Fruit fly (Drosophila melanogaster) whole organism, embryonic: ENCODE measurements around the gene Gr93a.

Experiments
- Antp ChIP-seq: fragments of 200-800 bp; sonication (Bioruptor generic); optimal IDR thresholded peaks from 3 replicates; lab custom pipeline; 2016; ENCODE audit warnings: missing biosample characterization, missing genetic modification characterization
- Bgb ChIP-seq: fragments of 200-800 bp; sonication (Bioruptor generic); IDR thresholded peaks from 2 replicates; pipeline ENCODE4 v1.3.6; 2022; ENCODE audit warnings: missing biosample characterization, missing genetic modification characterization; ENCODE audit not compliant: partially characterized antibody
- CG11504 ChIP-seq: fragments of 200-800 bp; sonication (Bioruptor generic); optimal IDR thresholded peaks from 3 replicates; lab custom pipeline; 2019; ENCODE audit warnings: missing biosample characterization, mild to moderate bottlenecking, missing genetic modification characterization, moderate library complexity
- CG12659 ChIP-seq: fragments of 200-800 bp; sonication (Bioruptor generic); optimal IDR thresholded peaks from 3 replicates; lab custom pipeline; 2017; ENCODE audit warnings: mild to moderate bottlenecking, missing biosample characterization, missing genetic modification reagents, missing genetic modification characterization
- CG15514 ChIP-seq: fragments of 200-800 bp; sonication (Bioruptor generic); optimal IDR thresholded peaks from 3 replicates; lab custom pipeline; 2017; ENCODE audit warnings: missing biosample characterization, missing genetic modification characterization, mild to moderate bottlenecking, moderate library complexity, missing genetic modification reagents
- CG17829 ChIP-seq: fragments of 200-800 bp; optimal IDR thresholded peaks from 2 replicates; lab custom pipeline; 2019; ENCODE audit warnings: missing biosample characterization, mild to moderate bottlenecking, missing genetic modification characterization, moderate library complexity
- CG18262 ChIP-seq: fragments of 200-800 bp; optimal IDR thresholded peaks from 3 replicates; lab custom pipeline; 2019; ENCODE audit warnings: missing biosample characterization, mild to moderate bottlenecking, missing genetic modification characterization, moderate library complexity
- CG18599 ChIP-seq: fragments of 200-800 bp; sonication (Bioruptor generic); optimal IDR thresholded peaks from 3 replicates; lab custom pipeline; 2017; ENCODE audit warnings: missing biosample characterization, missing genetic modification characterization, mild to moderate bottlenecking, moderate library complexity, missing genetic modification reagents
- CG18619 ChIP-seq: fragments of 200-800 bp; sonication (Bioruptor generic); optimal IDR thresholded peaks from 3 replicates; lab custom pipeline; 2017; ENCODE audit warnings: missing biosample characterization, mild to moderate bottlenecking, missing genetic modification characterization
- CG2712 ChIP-seq: fragments of 200-800 bp; optimal IDR thresholded peaks from 3 replicates; lab custom pipeline; 2019; ENCODE audit warnings: missing biosample characterization, mild to moderate bottlenecking, missing genetic modification characterization, moderate library complexity
- CG2889 ChIP-seq: fragments of 200-800 bp; sonication (Bioruptor generic); IDR thresholded peaks from 3 replicates; pipeline ENCODE4 v1.3.6; 2022; ENCODE audit warnings: missing biosample characterization, missing genetic modification characterization
- CG30020 ChIP-seq: fragments of 200-800 bp; optimal IDR thresholded peaks from 2 replicates; lab custom pipeline; 2019; ENCODE audit warnings: missing biosample characterization, mild to moderate bottlenecking, missing genetic modification characterization, moderate library complexity
- CG31365 ChIP-seq: fragments of 200-800 bp; sonication (Bioruptor generic); optimal IDR thresholded peaks from 2 replicates; lab custom pipeline; 2018; ENCODE audit warnings: missing biosample characterization, mild to moderate bottlenecking, missing genetic modification characterization
- CG32772 ChIP-seq: fragments of 200-800 bp; sonication (Bioruptor generic); IDR thresholded peaks from 2 replicates; pipeline ENCODE4 v1.3.6; 2022; ENCODE audit warnings: missing biosample characterization, missing genetic modification characterization
- CG4328 ChIP-seq: fragments of 200-800 bp; sonication (Bioruptor generic); optimal IDR thresholded peaks from 3 replicates; lab custom pipeline; 2017; ENCODE audit warnings: missing biosample characterization, missing genetic modification reagents, missing genetic modification characterization
- CG6689 ChIP-seq: fragments of 200-800 bp; sonication (Bioruptor generic); IDR thresholded peaks from 2 replicates; pipeline ENCODE4 v1.3.6; 2022; ENCODE audit warnings: missing biosample characterization, missing genetic modification characterization
- CG7372 ChIP-seq: fragments of 200-800 bp; sonication (Bioruptor generic); IDR thresholded peaks from 2 replicates; pipeline ENCODE4 v1.3.6; 2022; ENCODE audit warnings: missing biosample characterization, missing genetic modification characterization
- CG8089 ChIP-seq: fragments of 200-800 bp; sonication (Bioruptor generic); optimal IDR thresholded peaks from 3 replicates; lab custom pipeline; 2016; ENCODE audit warnings: missing biosample characterization, missing genetic modification characterization
- CG9727 ChIP-seq: fragments of 200-800 bp; sonication (Bioruptor generic); optimal IDR thresholded peaks from 3 replicates; lab custom pipeline; 2017; ENCODE audit warnings: missing biosample characterization, mild to moderate bottlenecking, missing genetic modification characterization
- CG9876 ChIP-seq: fragments of 200-800 bp; sonication (Bioruptor generic); optimal IDR thresholded peaks from 2 replicates; lab custom pipeline; 2016; ENCODE audit warnings: missing biosample characterization, missing genetic modification characterization
- CkIIα-i1 ChIP-seq: fragments of 200-800 bp; sonication (Bioruptor generic); IDR thresholded peaks from 2 replicates; pipeline ENCODE4 v1.3.6; 2022; ENCODE audit warnings: missing biosample characterization, missing genetic modification characterization
- Dfd ChIP-seq, 2 experiments: fragments of >200 bp; optimal IDR thresholded peaks; 2 replicates each; lab custom pipeline; 2017; ENCODE audit warnings: missing biosample characterization in 2 of 2, missing genetic modification characterization in 2 of 2
- Hand ChIP-seq: fragments of 200-800 bp; sonication (Bioruptor generic); optimal IDR thresholded peaks from 2 replicates; lab custom pipeline; 2017; ENCODE audit warnings: mild to moderate bottlenecking, missing biosample characterization, missing genetic modification reagents, missing genetic modification characterization
- Hmr ChIP-seq: fragments of 200-800 bp; sonication (Bioruptor generic); optimal IDR thresholded peaks from 3 replicates; lab custom pipeline; 2017; ENCODE audit warnings: mild to moderate bottlenecking, missing biosample characterization, missing genetic modification reagents, missing genetic modification characterization
- Hsf ChIP-seq: fragments of 200-800 bp; sonication (Bioruptor generic); optimal IDR thresholded peaks from 3 replicates; lab custom pipeline; 2016; ENCODE audit warnings: missing biosample characterization, missing genetic modification characterization
- Jarid2 ChIP-seq: fragments of 200-800 bp; sonication (Bioruptor generic); optimal IDR thresholded peaks from 3 replicates; lab custom pipeline; 2017; ENCODE audit warnings: mild to moderate bottlenecking, missing biosample characterization, missing genetic modification reagents, missing genetic modification characterization
- MBD-R2 ChIP-seq: fragments of 200-800 bp; sonication (Bioruptor generic); IDR thresholded peaks from 2 replicates; pipeline ENCODE4 v1.3.6; 2022; ENCODE audit warnings: missing biosample characterization, missing genetic modification characterization
- Sox100B ChIP-seq: fragments of 200-800 bp; sonication (Bioruptor generic); optimal IDR thresholded peaks from 3 replicates; lab custom pipeline; 2018; ENCODE audit warnings: missing biosample characterization, mild to moderate bottlenecking, missing genetic modification characterization
- Spps ChIP-seq: fragments of 200-800 bp; sonication (Bioruptor generic); optimal IDR thresholded peaks from 2 replicates; lab custom pipeline; 2018; ENCODE audit warnings: missing biosample characterization, mild to moderate bottlenecking, missing genetic modification characterization
- TFAM ChIP-seq: fragments of 200-800 bp; sonication (Bioruptor generic); optimal IDR thresholded peaks from 2 replicates; lab custom pipeline; 2017; ENCODE audit warnings: missing biosample characterization, missing genetic modification characterization, inconsistent platforms
- ash1 ChIP-seq: fragments of 200-800 bp; sonication (Bioruptor generic); optimal IDR thresholded peaks from 2 replicates; lab custom pipeline; 2018; ENCODE audit warnings: missing biosample characterization, mild to moderate bottlenecking, missing genetic modification characterization
- cato ChIP-seq: fragments of 200-800 bp; sonication (Bioruptor generic); optimal IDR thresholded peaks from 2 replicates; lab custom pipeline; 2016; ENCODE audit warnings: missing biosample characterization, missing genetic modification characterization, borderline replicate concordance
- cg ChIP-seq: fragments of 200-800 bp; sonication (Bioruptor generic); optimal IDR thresholded peaks from 3 replicates; lab custom pipeline; 2019; ENCODE audit warnings: missing biosample characterization, mild to moderate bottlenecking, missing genetic modification characterization, moderate library complexity
- crc ChIP-seq: fragments of 200-800 bp; sonication (Bioruptor generic); optimal IDR thresholded peaks from 2 replicates; lab custom pipeline; 2016; ENCODE audit warnings: missing biosample characterization, missing genetic modification characterization
- croc ChIP-seq: fragments of 200-800 bp; sonication (Bioruptor generic); conservative IDR thresholded peaks from 3 replicates; pipeline ENCODE4 v1.3.6; 2022; ENCODE audit warnings: missing biosample characterization, missing genetic modification characterization
- cwo ChIP-seq: fragments of 200-800 bp; sonication (Bioruptor generic); optimal IDR thresholded peaks from 3 replicates; lab custom pipeline; 2017; ENCODE audit warnings: missing biosample characterization, missing genetic modification characterization, mild to moderate bottlenecking, moderate library complexity, missing genetic modification reagents
- da ChIP-seq: fragments of 200-800 bp; sonication (Bioruptor generic); optimal IDR thresholded peaks from 2 replicates; lab custom pipeline; 2016; ENCODE audit warnings: missing biosample characterization, missing genetic modification characterization
- dpn ChIP-seq, 2 experiments: fragments of 200-800 bp; sonication (Bioruptor generic); optimal IDR thresholded peaks; 3 replicates each; lab custom pipeline; 2016; ENCODE audit warnings: missing biosample characterization in 2 of 2, missing genetic modification characterization in 2 of 2
- gem ChIP-seq: fragments of 200-800 bp; sonication (Bioruptor generic); optimal IDR thresholded peaks from 2 replicates; lab custom pipeline; 2019; ENCODE audit warnings: missing biosample characterization, mild to moderate bottlenecking, missing genetic modification characterization, moderate library complexity
- grau ChIP-seq: fragments of 200-800 bp; optimal IDR thresholded peaks from 3 replicates; lab custom pipeline; 2019; ENCODE audit warnings: missing biosample characterization, mild to moderate bottlenecking, missing genetic modification characterization, moderate library complexity
- her ChIP-seq: fragments of 200-800 bp; sonication (Bioruptor generic); optimal IDR thresholded peaks from 2 replicates; lab custom pipeline; 2016; ENCODE audit warnings: missing biosample characterization, missing genetic modification characterization
- lab ChIP-seq: fragments of 200-800 bp; sonication (Bioruptor generic); optimal IDR thresholded peaks from 3 replicates; lab custom pipeline; 2017; ENCODE audit warnings: missing biosample characterization, missing genetic modification characterization, mild to moderate bottlenecking, moderate library complexity, missing genetic modification reagents
- lov ChIP-seq, 2 experiments: fragments of 200-800 bp in 1 of 2; fragments of >200 bp in 1 of 2; sonication (Bioruptor generic) in 1 of 2; IDR thresholded peaks in 1 of 2; optimal IDR thresholded peaks in 1 of 2; 2 replicates in 1 of 2; 3 replicates in 1 of 2; pipeline versions ENCODE4 v1.3.6 to Lab custom; 2017 to 2022; ENCODE audit warnings: missing biosample characterization in 1 of 2, missing genetic modification characterization in 1 of 2
- nerfin-1 ChIP-seq: fragments of 200-800 bp; sonication (Bioruptor generic); optimal IDR thresholded peaks from 3 replicates; lab custom pipeline; 2019; ENCODE audit warnings: missing biosample characterization, mild to moderate bottlenecking, missing genetic modification characterization, moderate library complexity
- row ChIP-seq: fragments of 200-800 bp; sonication (Bioruptor generic); IDR thresholded peaks from 3 replicates; pipeline ENCODE4 v1.3.6; 2022; ENCODE audit warnings: missing biosample characterization, missing genetic modification characterization
- sd ChIP-seq: fragments of 200-800 bp; sonication (Bioruptor generic); optimal IDR thresholded peaks from 3 replicates; lab custom pipeline; 2018; ENCODE audit warnings: missing biosample characterization, mild to moderate bottlenecking, missing genetic modification characterization, moderate library complexity
- sisA ChIP-seq: fragments of 200-800 bp; sonication (Bioruptor generic); IDR thresholded peaks from 2 replicates; pipeline ENCODE4 v1.3.6; 2022; ENCODE audit warnings: missing biosample characterization, missing genetic modification characterization
- wek ChIP-seq: fragments of 200-800 bp; sonication (Bioruptor generic); optimal IDR thresholded peaks from 3 replicates; lab custom pipeline; 2018; ENCODE audit warnings: missing biosample characterization, mild to moderate bottlenecking, missing genetic modification characterization, moderate library complexity

Gene Gr93a

dm6 chr3R:21808622-21809347 lies 23.5 kb upstream of the Gr93a start (continued):
- TF ChIP-seq CG30020 (tag; lab: Kevin White, UChicago): no peak
- TF ChIP-seq crc (GFP tag; lab: Kevin White, UChicago): no peak
- peak; percentile 36; the same call in 1 of the 2 replicates for TF ChIP-seq Bgb (GFP tag; lab: Robert Waterston, UW)
- no peak for TF ChIP-seq CG8089 (GFP tag; lab: Kevin White, UChicago)
- peak; percentile 47 for TF ChIP-seq cwo (GFP tag; lab: Kevin White, UChicago)
- no peak for TF ChIP-seq CG18262 (tag; lab: Kevin White, UChicago)
- peak; percentile 45 for TF ChIP-seq CG11504 (tag; lab: Kevin White, UChicago)
- no peak for TF ChIP-seq croc
- no peak for TF ChIP-seq dpn (GFP tag; optimal IDR thresholded peaks at IDR 0.05; lab: Kevin White, UChicago)
- no peak for TF ChIP-seq TFAM (GFP tag; lab: Kevin White, UChicago)
- peak; percentile 70 for TF ChIP-seq CG18599 (GFP tag; lab: Kevin White, UChicago)
- peak; percentile 8 for TF ChIP-seq Sox100B
- TF ChIP-seq CG7372 (GFP tag; lab: Robert Waterston, UW): 0 out of 2 replicates have a peak, but pooled peaks have one; percentile 18
- TF ChIP-seq lov (optimal IDR thresholded peaks at IDR 0.05; lab: Kevin White, UChicago): no peak
- TF ChIP-seq lov (GFP tag; IDR thresholded peaks at IDR 0.05; lab: Robert Waterston, UW): no peak
- TF ChIP-seq sisA (GFP tag; lab: Robert Waterston, UW): no peak
- TF ChIP-seq CG31365: peak; percentile 63
- no peak for TF ChIP-seq CG4328 (GFP tag; lab: Kevin White, UChicago)
- TF ChIP-seq CG9727 (GFP tag; lab: Kevin White, UChicago): peak; percentile 25
- TF ChIP-seq nerfin-1 (tag; lab: Kevin White, UChicago): no peak
- TF ChIP-seq Antp (GFP tag; lab: Kevin White, UChicago): no peak
- peak; percentile 59 for TF ChIP-seq sd
- TF ChIP-seq ash1 (GFP tag; lab: Kevin White, UChicago): no peak
- peak; percentile 31 for TF ChIP-seq Hand (GFP tag; lab: Kevin White, UChicago)
- peak; percentile 6 for TF ChIP-seq Hsf (GFP tag; lab: Kevin White, UChicago)
- TF ChIP-seq Dfd (GFP tag; optimal IDR thresholded peaks at IDR 0.05; lab: Kevin White, UChicago): no peak
- TF ChIP-seq row (GFP tag; lab: Robert Waterston, UW): peak; percentile 46
- TF ChIP-seq CG2712 (tag; lab: Kevin White, UChicago): peak; percentile 24
- TF ChIP-seq CG32772 (GFP tag; lab: Robert Waterston, UW): no peak
- peak; percentile 68 for TF ChIP-seq lab (GFP tag; lab: Kevin White, UChicago)
- TF ChIP-seq Hmr: peak; percentile 59
- no peak for TF ChIP-seq CkIIα-i1 (GFP tag; lab: Robert Waterston, UW)
- no peak for TF ChIP-seq da (GFP tag; lab: Kevin White, UChicago)
- no peak for TF ChIP-seq CG6689
- no peak for TF ChIP-seq her
- TF ChIP-seq CG9876 (GFP tag; lab: Kevin White, UChicago): no peak
- TF ChIP-seq gem: peak; percentile 48
- TF ChIP-seq grau: peak; percentile 42
- TF ChIP-seq MBD-R2 (GFP tag; lab: Robert Waterston, UW): no peak
- no peak for TF ChIP-seq cg
- TF ChIP-seq wek (GFP tag; lab: Kevin White, UChicago): no peak
- TF ChIP-seq cato (GFP tag; lab: Kevin White, UChicago): no peak
- TF ChIP-seq CG18619 (GFP tag; lab: Kevin White, UChicago): peak; percentile 8
- no peak for TF ChIP-seq CG2889 (GFP tag; lab: Robert Waterston, UW)
- TF ChIP-seq CG15514 (GFP tag; lab: Kevin White, UChicago): peak; percentile 10
- TF ChIP-seq Spps (tag; lab: Kevin White, UChicago): no peak
- TF ChIP-seq Jarid2 (GFP tag; lab: Kevin White, UChicago): peak; percentile 45
- no peak for TF ChIP-seq CG17829 (tag; lab: Kevin White, UChicago)
- peak; percentile 4 for TF ChIP-seq CG12659 (GFP tag; lab: Kevin White, UChicago)
